Fruit fly (Drosophila melanogaster) whole organism, embryonic: ENCODE measurements around the gene CG2772.

Experiments used
- CG10209 ChIP-seq: fragments of 200-800 bp; sonication (Bioruptor generic); optimal IDR thresholded peaks from 3 replicates; lab custom pipeline; 2017; ENCODE audit warnings: missing biosample characterization, mild to moderate bottlenecking, missing genetic modification characterization, missing genetic modification reagents
- CG11696 ChIP-seq: fragments of 200-800 bp; sonication (Bioruptor generic); IDR thresholded peaks from 2 replicates; pipeline ENCODE4 v1.3.6; 2022; ENCODE audit warnings: missing biosample characterization, missing genetic modification characterization
- CG1233 ChIP-seq: fragments of 200-800 bp; sonication (Bioruptor generic); optimal IDR thresholded peaks from 4 replicates; lab custom pipeline; 2018; ENCODE audit warnings: missing biosample characterization, mild to moderate bottlenecking, missing genetic modification characterization
- CG12942 ChIP-seq: fragments of 200-800 bp; sonication (Bioruptor generic); optimal IDR thresholded peaks from 3 replicates; lab custom pipeline; 2016; ENCODE audit warnings: missing biosample characterization, missing genetic modification characterization
- CG18476 ChIP-seq: fragments of 200-800 bp; sonication (Bioruptor generic); optimal IDR thresholded peaks from 2 replicates; lab custom pipeline; 2016; ENCODE audit warnings: missing biosample characterization, mild to moderate bottlenecking, missing genetic modification characterization
- CG18619 ChIP-seq: fragments of 200-800 bp; sonication (Bioruptor generic); optimal IDR thresholded peaks from 3 replicates; lab custom pipeline; 2017; ENCODE audit warnings: missing biosample characterization, mild to moderate bottlenecking, missing genetic modification characterization
- CG31388 ChIP-seq: fragments of 200-800 bp; sonication (Bioruptor generic); optimal IDR thresholded peaks from 2 replicates; lab custom pipeline; 2016; ENCODE audit warnings: missing biosample characterization, missing genetic modification characterization
- CG32767 ChIP-seq: fragments of 200-800 bp; sonication (Bioruptor generic); IDR thresholded peaks from 2 replicates; pipeline ENCODE4 v1.3.6; 2022; ENCODE audit warnings: missing biosample characterization, missing genetic modification characterization
- CG32772 ChIP-seq: fragments of 200-800 bp; sonication (Bioruptor generic); IDR thresholded peaks from 2 replicates; pipeline ENCODE4 v1.3.6; 2022; ENCODE audit warnings: missing biosample characterization, missing genetic modification characterization
- CG3726 ChIP-seq: fragments of 200-800 bp; sonication (Bioruptor generic); IDR thresholded peaks from 3 replicates; pipeline ENCODE4, ENCODE4 v1.3.6; 2022; ENCODE audit warnings: missing biosample characterization, missing genetic modification characterization
- CG43689 ChIP-seq: fragments of 200-800 bp; sonication (Bioruptor generic); IDR thresholded peaks from 2 replicates; pipeline ENCODE4 v1.3.6; 2022; ENCODE audit warnings: missing biosample characterization, missing genetic modification characterization
- CG6683 ChIP-seq: fragments of 200-800 bp; sonication (Bioruptor generic); optimal IDR thresholded peaks from 2 replicates; lab custom pipeline; 2017; ENCODE audit warnings: missing biosample characterization, mild to moderate bottlenecking, missing genetic modification characterization, missing genetic modification reagents
- CG7372 ChIP-seq: fragments of 200-800 bp; sonication (Bioruptor generic); IDR thresholded peaks from 2 replicates; pipeline ENCODE4 v1.3.6; 2022; ENCODE audit warnings: missing biosample characterization, missing genetic modification characterization
- CG7987 ChIP-seq: fragments of 200-800 bp; sonication (Bioruptor generic); optimal IDR thresholded peaks from 2 replicates; lab custom pipeline; 2018; ENCODE audit warnings: missing biosample characterization, mild to moderate bottlenecking, missing genetic modification characterization, moderate library complexity
- CG8290 ChIP-seq, 3 experiments: fragments of 200-800 bp; sonication (Bioruptor generic); optimal IDR thresholded peaks; 2 replicates each; lab custom pipeline; 2016 to 2019; ENCODE audit warnings: missing biosample characterization in 3 of 3, missing genetic modification characterization in 3 of 3, mild to moderate bottlenecking in 2 of 3, moderate library complexity in 1 of 3
- CG9817 ChIP-seq: fragments of 200-800 bp; sonication (Bioruptor generic); optimal IDR thresholded peaks from 2 replicates; lab custom pipeline; 2018; ENCODE audit warnings: missing biosample characterization, mild to moderate bottlenecking, missing genetic modification characterization, moderate library complexity
- Chrac-16 ChIP-seq: fragments of 200-800 bp; sonication (Bioruptor generic); optimal IDR thresholded peaks from 3 replicates; lab custom pipeline; 2016; ENCODE audit warnings: missing biosample characterization, missing genetic modification characterization
- CkIIα-i1 ChIP-seq: fragments of 200-800 bp; sonication (Bioruptor generic); IDR thresholded peaks from 2 replicates; pipeline ENCODE4 v1.3.6; 2022; ENCODE audit warnings: missing biosample characterization, missing genetic modification characterization
- Doc2 ChIP-seq: fragments of 200-800 bp; sonication (Bioruptor generic); IDR thresholded peaks from 2 replicates; pipeline ENCODE4 v1.3.6; 2022; ENCODE audit warnings: missing biosample characterization, missing genetic modification characterization
- Dref ChIP-seq: fragments of 200-800 bp; sonication (Bioruptor generic); IDR thresholded peaks from 2 replicates; pipeline ENCODE4 v1.3.6; 2022; ENCODE audit warnings: missing biosample characterization, missing genetic modification characterization
- Fer2 ChIP-seq: fragments of 200-800 bp; sonication (Bioruptor generic); optimal IDR thresholded peaks from 2 replicates; lab custom pipeline; 2018; ENCODE audit warnings: missing biosample characterization, mild to moderate bottlenecking, missing genetic modification characterization, moderate library complexity
- GATAe ChIP-seq: fragments of 200-800 bp; sonication (Bioruptor generic); conservative IDR thresholded peaks from 2 replicates; pipeline ENCODE4 v1.3.6; 2022; ENCODE audit warnings: missing biosample characterization, missing genetic modification characterization
- Hand ChIP-seq: fragments of 200-800 bp; sonication (Bioruptor generic); optimal IDR thresholded peaks from 2 replicates; lab custom pipeline; 2017; ENCODE audit warnings: mild to moderate bottlenecking, missing biosample characterization, missing genetic modification reagents, missing genetic modification characterization
- Hmr ChIP-seq: fragments of 200-800 bp; sonication (Bioruptor generic); optimal IDR thresholded peaks from 3 replicates; lab custom pipeline; 2017; ENCODE audit warnings: mild to moderate bottlenecking, missing biosample characterization, missing genetic modification reagents, missing genetic modification characterization
- Hr78 ChIP-seq, 2 experiments: fragments of 200-800 bp in 1 of 2; fragments of >200 bp in 1 of 2; sonication (Bioruptor generic) in 1 of 2; optimal IDR thresholded peaks; 2 replicates each; lab custom pipeline; 2017 to 2019; ENCODE audit warnings: missing biosample characterization in 2 of 2, missing genetic modification characterization in 2 of 2, mild to moderate bottlenecking in 1 of 2, moderate library complexity in 1 of 2
- Nf-YB ChIP-seq: fragments of 200-800 bp; sonication (Bioruptor generic); optimal IDR thresholded peaks from 3 replicates; lab custom pipeline; 2019; ENCODE audit warnings: missing biosample characterization, mild to moderate bottlenecking, missing genetic modification characterization, moderate library complexity
- Stat92E ChIP-seq, 3 experiments: fragments of >200 bp in 2 of 3; fragments of 200-800 bp in 1 of 3; sonication (Bioruptor generic) in 1 of 3; optimal IDR thresholded peaks; 2 replicates each; lab custom pipeline; 2017 to 2019; ENCODE audit warnings: missing biosample characterization in 3 of 3, missing genetic modification characterization in 3 of 3, mild to moderate bottlenecking in 1 of 3, moderate library complexity in 1 of 3
- Tbp ChIP-seq: fragments of >200 bp; optimal IDR thresholded peaks from 2 replicates; lab custom pipeline; 2018; ENCODE audit warnings: missing biosample characterization, missing genetic modification characterization
- az2 ChIP-seq: fragments of 200-800 bp; sonication (Bioruptor generic); optimal IDR thresholded peaks from 3 replicates; lab custom pipeline; 2016; ENCODE audit warnings: missing biosample characterization, missing genetic modification characterization
- bowl ChIP-seq: fragments of 200-800 bp; sonication (Bioruptor generic); IDR thresholded peaks from 2 replicates; pipeline ENCODE4 v1.3.6; 2022; ENCODE audit warnings: missing biosample characterization, missing genetic modification characterization
- chinmo ChIP-seq: fragments of 200-800 bp; sonication (Bioruptor generic); IDR thresholded peaks from 4 replicates; pipeline ENCODE4 v1.3.6; 2022; ENCODE audit warnings: missing biosample characterization, missing genetic modification characterization; ENCODE audit not compliant: partially characterized antibody
- esg ChIP-seq: fragments of 200-800 bp; sonication (Bioruptor generic); conservative IDR thresholded peaks from 2 replicates; pipeline ENCODE4 v1.3.6; 2022; ENCODE audit warnings: missing biosample characterization, missing genetic modification characterization
- ewg ChIP-seq: fragments of 200-800 bp; sonication (Bioruptor generic); optimal IDR thresholded peaks from 3 replicates; lab custom pipeline; 2017; ENCODE audit warnings: mild to moderate bottlenecking, missing biosample characterization, missing genetic modification reagents, missing genetic modification characterization
- fd102C ChIP-seq: fragments of 200-800 bp; sonication (Bioruptor generic); optimal IDR thresholded peaks from 2 replicates; lab custom pipeline; 2018; ENCODE audit warnings: missing biosample characterization, mild to moderate bottlenecking, missing genetic modification characterization, moderate library complexity
- fd96Cb ChIP-seq: fragments of 200-800 bp; sonication (Bioruptor generic); optimal IDR thresholded peaks from 2 replicates; lab custom pipeline; 2018; ENCODE audit warnings: missing biosample characterization, mild to moderate bottlenecking, missing genetic modification characterization, moderate library complexity
- ftz-f1 ChIP-seq: fragments of 200-800 bp; sonication (Bioruptor generic); optimal IDR thresholded peaks from 2 replicates; lab custom pipeline; 2016; ENCODE audit warnings: missing biosample characterization, missing genetic modification characterization
- gfzf ChIP-seq: fragments of 200-800 bp; sonication (Bioruptor generic); optimal IDR thresholded peaks from 2 replicates; lab custom pipeline; 2016; ENCODE audit warnings: missing biosample characterization, mild to moderate bottlenecking, missing genetic modification characterization, moderate library complexity
- hbn ChIP-seq: fragments of 200-800 bp; sonication (Bioruptor generic); IDR thresholded peaks from 2 replicates; pipeline ENCODE4 v1.3.6; 2022; ENCODE audit warnings: missing biosample characterization, missing genetic modification characterization; ENCODE audit not compliant: partially characterized antibody
- knrl ChIP-seq: fragments of 200-800 bp; sonication (Bioruptor generic); IDR thresholded peaks from 3 replicates; pipeline ENCODE4 v1.3.6; 2022; ENCODE audit warnings: missing biosample characterization, missing genetic modification characterization; ENCODE audit not compliant: partially characterized antibody
- lmd ChIP-seq: fragments of 200-800 bp; sonication (Bioruptor generic); IDR thresholded peaks from 2 replicates; pipeline ENCODE4 v1.3.6; 2022; ENCODE audit warnings: missing biosample characterization, missing genetic modification characterization
- oc ChIP-seq: fragments of 200-800 bp; sonication (Bioruptor generic); optimal IDR thresholded peaks from 2 replicates; lab custom pipeline; 2018; ENCODE audit warnings: missing biosample characterization, mild to moderate bottlenecking, missing genetic modification characterization, moderate library complexity
- pfk ChIP-seq: fragments of 200-800 bp; sonication (Bioruptor generic); optimal IDR thresholded peaks from 2 replicates; lab custom pipeline; 2018; ENCODE audit warnings: missing biosample characterization, mild to moderate bottlenecking, missing genetic modification characterization, moderate library complexity
- pzg ChIP-seq: fragments of 200-800 bp; sonication (Bioruptor generic); optimal IDR thresholded peaks from 3 replicates; lab custom pipeline; 2018; ENCODE audit warnings: missing biosample characterization, mild to moderate bottlenecking, missing genetic modification characterization, moderate library complexity
- run ChIP-seq: fragments of 200-800 bp; sonication (Bioruptor generic); optimal IDR thresholded peaks from 3 replicates; lab custom pipeline; 2018; ENCODE audit warnings: missing biosample characterization, mild to moderate bottlenecking, missing genetic modification characterization
- sima ChIP-seq: fragments of 200-800 bp; sonication (Bioruptor generic); optimal IDR thresholded peaks from 2 replicates; lab custom pipeline; 2016; ENCODE audit warnings: missing biosample characterization, missing genetic modification characterization
- stwl ChIP-seq: fragments of 200-800 bp; sonication (Bioruptor generic); optimal IDR thresholded peaks from 3 replicates; lab custom pipeline; 2018; ENCODE audit warnings: missing biosample characterization, mild to moderate bottlenecking, missing genetic modification characterization, moderate library complexity
- tna ChIP-seq: fragments of 200-800 bp; sonication (Bioruptor generic); IDR thresholded peaks from 2 replicates; pipeline ENCODE4 v1.3.6; 2022; ENCODE audit warnings: missing biosample characterization, missing genetic modification characterization; ENCODE audit not compliant: partially characterized antibody
- vnd ChIP-seq: fragments of 200-800 bp; sonication (Bioruptor generic); IDR thresholded peaks from 3 replicates; pipeline ENCODE4 v1.3.6; 2022; ENCODE audit warnings: missing biosample characterization, missing genetic modification characterization; ENCODE audit not compliant: partially characterized antibody
- zen ChIP-seq: fragments of 200-800 bp; sonication (Bioruptor generic); optimal IDR thresholded peaks from 3 replicates; lab custom pipeline; 2018; ENCODE audit warnings: missing biosample characterization, mild to moderate bottlenecking, missing genetic modification characterization, moderate library complexity

The CG2772 gene

DNA sequence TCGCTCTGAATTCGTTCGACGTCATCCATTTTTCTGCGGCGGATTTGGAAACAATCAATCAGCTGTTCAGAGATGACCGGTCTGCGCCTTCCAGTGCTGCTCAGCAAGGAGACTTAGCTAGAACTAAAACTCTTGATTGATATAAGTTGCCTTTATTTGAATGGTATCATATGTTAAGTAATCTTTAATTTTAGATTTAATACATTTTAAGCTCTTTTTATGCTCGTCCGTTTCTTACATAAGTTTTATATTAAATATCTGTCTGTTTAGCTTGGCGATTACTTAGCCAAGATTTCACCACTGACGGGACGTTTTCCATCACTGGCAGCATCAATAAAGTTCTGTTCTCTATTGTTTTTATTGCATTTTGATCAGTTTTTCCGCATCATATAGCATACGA lies 11.2 kb downstream of the CG2772 start, which contains the start of the genes Cog3 and Sec5 (continued):
- TF ChIP-seq chinmo (GFP tag; lab: Robert Waterston, UW) (no peak), CG8290 (GFP tag; optimal IDR thresholded peaks at IDR 0.05; lab: Kevin White, UChicago) (no peak), CG8290 (tag; optimal IDR thresholded peaks at IDR 0.05; lab: Kevin White, UChicago) (no peak), Chrac-16 (GFP tag; lab: Kevin White, UChicago) (peak; percentile 61), CG12942 (GFP tag; lab: Kevin White, UChicago) (peak; percentile 18), bowl (GFP tag; lab: Robert Waterston, UW) (no peak), Nf-YB (GFP tag; lab: Kevin White, UChicago) (no peak), fd96Cb (tag; lab: Kevin White, UChicago) (peak; percentile 23), fd102C (GFP tag; lab: Kevin White, UChicago) (no peak), CG32772 (GFP tag; lab: Robert Waterston, UW) (peak; percentile 46; the same call in 1 of the 2 replicates), Doc2 (no peak), ewg (GFP tag; lab: Kevin White, UChicago) (no peak), knrl (GFP tag; lab: Robert Waterston, UW) (no peak), hbn (no peak), Hmr (GFP tag; lab: Kevin White, UChicago) (no peak), CG1233 (GFP tag; lab: Kevin White, UChicago) (no peak), gfzf (no peak), CG32767 (GFP tag; lab: Robert Waterston, UW) (no peak), CkIIα-i1 (no peak), az2 (peak; percentile 47), CG9817 (peak; percentile 66), CG10209 (peak; percentile 62), tna (GFP tag; lab: Robert Waterston, UW) (no peak), CG18619 (no peak), Hr78 (GFP tag; optimal IDR thresholded peaks at IDR 0.05; lab: Kevin White, UChicago) (no peak), pzg (GFP tag; lab: Kevin White, UChicago) (peak; percentile 56), run (tag; lab: Kevin White, UChicago) (no peak), Hand (GFP tag; lab: Kevin White, UChicago) (no peak), lmd (peak; percentile 71), CG43689 (GFP tag; lab: Robert Waterston, UW) (no peak), CG6683 (GFP tag; lab: Kevin White, UChicago) (peak; percentile 33), Stat92E (GFP tag; optimal IDR thresholded peaks at IDR 0.05; lab: Kevin White, UChicago) (no peak), oc (tag; lab: Kevin White, UChicago) (no peak), Dref (no peak), pfk (no peak), Tbp (GFP tag; lab: Kevin White, UChicago) (peak; percentile 81), CG18476 (GFP tag; lab: Kevin White, UChicago) (peak; percentile 2), zen (tag; lab: Kevin White, UChicago) (peak; percentile 67), CG7987 (peak; percentile 26), ftz-f1 (GFP tag; lab: Kevin White, UChicago) (peak; percentile 22), sima (no peak), CG11696 (GFP tag; lab: Robert Waterston, UW) (no peak), CG3726 (no peak), CG7372 (GFP tag; lab: Robert Waterston, UW) (peak; percentile 69; the same call in 1 of the 2 replicates), esg (GFP tag; lab: Robert Waterston, UW) (peak; percentile 27; the same call in 1 of the 2 replicates), Fer2 (tag; lab: Kevin White, UChicago) (peak; percentile 66), CG31388 (GFP tag; lab: Kevin White, UChicago) (no peak), vnd (0 out of 3 replicates have a peak, but pooled peaks have one; percentile 21), GATAe (GFP tag; lab: Robert Waterston, UW) (no peak), stwl (tag; lab: Kevin White, UChicago) (peak; percentile 19)
